Fruit fly (Drosophila melanogaster) whole organism: Measurements from ENCODE around the gene CG10621.

ENCODE experiments used
- CG8478 ChIP-seq: fragments of >200 bp; optimal IDR thresholded peaks from 2 replicates; lab custom pipeline; 2018; ENCODE audit warnings: inconsistent platforms
- Dll ChIP-seq: fragments of >200 bp; optimal IDR thresholded peaks from 2 replicates; lab custom pipeline; 2017
- EcR ChIP-seq, 2 experiments: fragments of >200 bp; optimal IDR thresholded peaks; 2 replicates each; lab custom pipeline; 2017; ENCODE audit warnings: missing biosample characterization in 2 of 2, missing genetic modification characterization in 2 of 2, missing genetic modification reagents in 2 of 2
- pan ChIP-seq: fragments of >200 bp; optimal IDR thresholded peaks from 2 replicates; lab custom pipeline; 2017
- psq ChIP-seq: fragments of >200 bp; optimal IDR thresholded peaks from 2 replicates; lab custom pipeline; 2017
- usp ChIP-seq: fragments of >200 bp; optimal IDR thresholded peaks from 2 replicates; lab custom pipeline; 2017; ENCODE audit warnings: missing biosample characterization, missing genetic modification characterization, mixed read lengths

The CG10621 gene

DNA sequence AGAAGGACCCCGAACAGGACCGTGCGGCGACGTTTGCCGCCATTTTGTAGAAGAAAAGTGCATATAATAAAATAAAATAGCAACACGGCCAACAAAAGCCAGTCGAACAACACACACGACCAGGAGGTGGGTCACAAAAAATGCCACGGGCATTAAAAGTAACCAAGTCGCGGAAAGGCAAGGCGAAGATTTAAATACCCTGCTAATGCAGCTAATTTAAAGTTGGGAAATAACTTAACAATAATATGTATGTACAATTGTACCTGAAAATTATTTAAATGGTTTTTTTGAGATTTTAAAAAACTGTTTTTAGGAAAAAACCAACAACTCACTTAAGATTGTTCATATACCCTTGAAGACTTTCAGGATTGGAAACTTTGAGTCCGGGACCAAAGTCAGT is 24.6 kb downstream of the CG10621 start:
- TF ChIP-seq Dll (no peak), psq (lab: Kevin White, UChicago) (no peak), EcR (GFP tag; optimal IDR thresholded peaks at IDR 0.05; lab: Kevin White, UChicago) (no peak), CG8478 (no peak), usp (GFP tag; lab: Kevin White, UChicago) (no peak), pan (no peak)

DNA sequence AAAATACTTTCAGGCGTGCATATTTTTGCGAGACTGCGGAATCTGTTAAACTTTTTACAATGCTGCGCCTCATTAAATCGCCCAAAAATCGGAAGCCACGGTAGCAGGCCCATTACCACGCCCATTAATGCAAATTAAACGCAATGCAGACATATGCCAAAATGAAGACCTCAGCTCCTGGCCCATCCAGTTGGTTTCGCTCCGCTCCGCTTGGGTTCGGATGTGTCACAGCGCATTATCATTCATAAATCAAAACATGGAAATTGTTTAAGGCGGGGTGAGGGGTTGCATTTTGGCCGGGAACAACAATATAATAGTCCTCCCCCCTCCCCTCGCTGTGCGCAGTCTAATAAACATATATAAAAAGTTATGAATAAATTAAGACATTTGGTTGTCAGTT is 26.3 kb downstream of the CG10621 start:
- no peak for TF ChIP-seq Dll
- TF ChIP-seq usp (GFP tag; lab: Kevin White, UChicago) = no peak
- TF ChIP-seq psq (lab: Kevin White, UChicago) = no peak
- no peak for TF ChIP-seq EcR (GFP tag; optimal IDR thresholded peaks at IDR 0.05; lab: Kevin White, UChicago)
- TF ChIP-seq pan = no peak
- no peak for TF ChIP-seq CG8478

DNA sequence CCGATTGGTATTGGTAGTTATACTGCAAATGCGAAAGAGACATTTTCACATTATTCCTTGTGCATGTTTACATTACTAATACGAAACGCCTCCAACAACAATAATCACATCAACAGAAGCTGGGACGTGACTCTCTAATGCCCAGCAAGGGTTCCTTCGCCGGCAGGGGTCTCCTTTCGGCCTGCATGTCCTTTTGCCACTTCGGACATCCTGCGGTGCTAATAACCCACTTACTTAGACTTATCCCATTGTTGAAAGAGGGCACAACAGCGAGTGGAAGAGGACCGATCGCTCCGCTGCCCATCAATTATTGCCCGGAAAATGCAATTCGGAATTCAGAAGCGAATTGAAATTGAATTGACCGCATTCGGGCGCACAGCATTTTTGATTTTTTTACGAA is 28.3 kb downstream of the CG10621 start:
- TF ChIP-seq Dll (no peak), pan (no peak), EcR (GFP tag; optimal IDR thresholded peaks at IDR 0.05; lab: Kevin White, UChicago) (no peak), psq (lab: Kevin White, UChicago) (no peak), usp (GFP tag; lab: Kevin White, UChicago) (no peak), CG8478 (no peak)

DNA sequence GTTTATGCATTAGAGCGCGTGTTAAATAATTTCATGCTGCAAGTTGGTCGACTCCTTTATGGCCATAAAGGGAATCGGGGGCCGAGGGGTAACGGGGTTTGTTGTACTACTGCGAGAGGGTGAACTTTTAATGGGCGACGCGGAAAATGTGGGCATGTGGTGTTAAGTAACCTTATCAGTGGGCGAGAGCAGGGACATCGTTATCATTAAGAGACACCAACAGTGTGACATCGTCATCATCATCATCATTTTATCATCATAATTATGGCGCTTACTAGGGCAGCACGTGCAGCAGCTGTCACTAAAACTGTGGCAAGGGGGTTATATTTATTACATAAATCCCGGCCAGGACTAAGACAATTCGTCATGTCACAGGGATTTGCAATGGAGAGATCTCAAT is 28.8 kb downstream of the CG10621 start:
- no peak for TF ChIP-seq pan

DNA sequence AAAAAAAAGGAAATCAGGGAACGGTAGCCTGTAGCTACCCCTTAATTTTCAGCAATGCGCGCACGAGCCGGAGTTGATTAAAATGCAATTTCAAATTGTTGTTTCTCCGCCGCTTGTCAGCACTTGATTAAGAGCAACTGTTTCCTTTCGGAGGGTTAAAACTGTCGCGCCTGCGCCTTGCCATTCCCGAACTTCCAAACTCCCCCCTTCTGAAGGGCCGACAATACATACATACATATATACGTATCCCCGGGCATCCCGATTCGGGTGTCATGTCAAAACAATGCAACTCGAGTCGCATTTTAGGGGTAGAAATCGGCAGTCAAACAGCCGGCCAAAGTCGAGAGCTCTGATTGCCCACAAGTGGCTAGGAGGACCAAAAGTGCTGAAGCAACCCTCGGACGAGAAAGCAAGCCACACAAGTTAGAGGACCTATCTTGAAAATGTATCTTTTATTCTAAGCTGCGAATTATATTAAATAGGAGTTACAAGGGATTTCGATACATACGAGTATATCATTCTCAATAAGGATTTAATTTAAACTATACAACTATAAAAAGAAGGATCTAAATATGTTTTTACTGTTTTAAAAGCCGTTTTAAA is 29.5 kb downstream of the CG10621 start:
- TF ChIP-seq psq (lab: Kevin White, UChicago) = no peak
- no peak for TF ChIP-seq EcR (GFP tag; optimal IDR thresholded peaks at IDR 0.05; lab: Kevin White, UChicago)
- no peak for TF ChIP-seq CG8478
- TF ChIP-seq Dll = no peak
- TF ChIP-seq usp (GFP tag; lab: Kevin White, UChicago) = no peak
- no peak for TF ChIP-seq pan

DNA sequence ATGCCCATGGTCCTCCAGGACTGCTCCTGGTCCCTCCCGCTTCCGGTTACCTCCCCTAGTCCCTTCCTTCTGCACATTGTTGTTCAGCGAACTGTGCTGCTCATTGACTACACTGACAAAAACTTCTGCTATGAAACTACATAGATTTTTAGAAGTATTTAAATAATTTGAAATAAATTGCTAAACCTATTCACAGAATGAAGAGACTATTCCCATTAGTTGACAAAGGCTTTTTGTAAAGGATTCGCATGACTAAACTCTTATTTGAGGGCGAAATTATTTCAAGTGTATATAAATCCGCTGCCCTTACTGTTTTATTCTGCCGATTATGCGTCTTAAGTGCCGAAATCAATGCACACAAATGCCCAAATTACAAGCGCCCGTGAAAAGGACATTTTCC is 33.0 kb downstream of the CG10621 start:
- TF ChIP-seq Dll = no peak
- no peak for TF ChIP-seq pan
- TF ChIP-seq EcR (GFP tag; optimal IDR thresholded peaks at IDR 0.05; lab: Kevin White, UChicago) = no peak
- TF ChIP-seq usp (GFP tag; lab: Kevin White, UChicago) = no peak
- no peak for TF ChIP-seq CG8478
- TF ChIP-seq psq (lab: Kevin White, UChicago) = no peak

DNA sequence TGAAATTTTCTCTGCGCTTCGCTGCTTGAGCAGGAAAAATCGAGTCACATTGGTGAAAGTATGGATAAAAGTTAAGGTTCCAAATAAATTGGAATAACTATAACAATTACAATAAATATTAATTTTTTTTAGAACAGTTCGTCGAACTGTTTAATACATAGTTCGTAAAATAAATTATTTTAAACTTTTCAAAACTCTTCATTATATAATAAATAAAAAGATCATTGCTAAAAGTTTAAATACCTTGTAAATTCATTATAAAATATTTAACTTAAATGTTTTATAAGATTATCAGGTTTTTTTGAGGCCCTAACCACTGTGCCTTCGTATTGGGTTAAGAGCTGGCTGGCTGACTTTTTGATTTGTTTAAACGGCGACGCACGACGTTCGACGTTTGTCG is 34.8 kb downstream of the CG10621 start:
- TF ChIP-seq pan (no peak), psq (lab: Kevin White, UChicago) (no peak), CG8478 (no peak), Dll (no peak), EcR (GFP tag; optimal IDR thresholded peaks at IDR 0.05; lab: Kevin White, UChicago) (no peak), usp (GFP tag; lab: Kevin White, UChicago) (no peak)

DNA sequence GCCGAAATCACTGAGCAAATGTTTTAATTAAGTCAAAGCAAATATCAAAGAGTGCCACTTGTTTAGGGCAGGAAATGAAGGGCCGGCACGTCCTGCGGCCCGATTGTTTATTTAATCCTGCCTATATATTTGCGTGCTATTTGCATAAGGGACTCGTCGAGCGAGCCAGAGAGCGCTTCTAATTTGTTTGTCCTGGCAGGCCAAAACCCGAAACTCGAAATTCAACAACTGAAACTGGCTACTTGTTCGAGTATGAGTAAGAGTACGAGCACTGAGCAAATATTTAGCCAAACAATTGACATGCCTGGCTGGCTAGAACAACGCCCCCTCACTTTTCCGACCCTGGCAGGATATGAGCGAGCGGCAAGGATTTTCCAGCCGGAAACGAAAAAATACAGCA is 36.6 kb downstream of the CG10621 start:
- no peak for TF ChIP-seq EcR (GFP tag; optimal IDR thresholded peaks at IDR 0.05; lab: Kevin White, UChicago)

DNA sequence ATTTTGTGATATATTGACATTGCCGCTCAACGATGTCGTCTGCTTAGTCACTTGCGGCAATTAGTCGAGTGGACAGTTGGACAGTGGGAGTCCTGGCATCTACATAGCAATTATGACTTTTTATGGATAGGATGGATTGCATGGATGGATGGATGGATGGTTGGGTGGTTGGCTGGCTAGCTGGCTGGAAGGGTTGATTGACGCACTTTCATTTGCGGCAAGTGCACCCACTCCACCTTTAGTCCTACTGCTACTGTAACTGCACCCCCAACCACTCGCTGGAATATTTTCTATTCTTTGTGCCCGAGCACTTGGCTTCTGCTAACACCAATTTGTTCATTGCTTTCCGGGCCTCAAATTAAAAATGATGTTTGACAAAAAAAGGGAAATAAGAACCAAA is 39.4 kb downstream of the CG10621 start:
- TF ChIP-seq pan (no peak), usp (GFP tag; lab: Kevin White, UChicago) (no peak)

DNA sequence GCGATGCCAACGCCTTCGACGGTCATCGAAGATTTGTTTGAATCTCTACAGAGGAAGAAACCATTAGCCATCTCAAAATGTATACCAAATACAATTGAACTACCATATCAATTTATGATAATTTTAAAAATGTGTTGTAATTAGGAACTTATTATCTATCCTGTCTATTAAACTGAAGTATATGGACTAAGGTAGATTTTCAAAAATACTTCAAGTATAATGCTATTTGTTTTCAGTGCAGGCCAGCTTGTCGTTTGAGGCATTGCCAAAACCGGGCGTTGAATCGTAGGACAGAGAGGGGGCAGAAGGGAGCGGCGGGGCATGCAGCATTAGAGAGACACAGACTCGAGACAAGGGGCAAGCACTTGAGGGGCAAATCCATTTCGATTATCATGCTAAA is 46.7 kb downstream of the CG10621 start:
- TF ChIP-seq CG8478 = no peak
- no peak for TF ChIP-seq pan
- no peak for TF ChIP-seq Dll
- TF ChIP-seq EcR (GFP tag; optimal IDR thresholded peaks at IDR 0.05; lab: Kevin White, UChicago) = no peak
- TF ChIP-seq usp (GFP tag; lab: Kevin White, UChicago) = no peak

DNA sequence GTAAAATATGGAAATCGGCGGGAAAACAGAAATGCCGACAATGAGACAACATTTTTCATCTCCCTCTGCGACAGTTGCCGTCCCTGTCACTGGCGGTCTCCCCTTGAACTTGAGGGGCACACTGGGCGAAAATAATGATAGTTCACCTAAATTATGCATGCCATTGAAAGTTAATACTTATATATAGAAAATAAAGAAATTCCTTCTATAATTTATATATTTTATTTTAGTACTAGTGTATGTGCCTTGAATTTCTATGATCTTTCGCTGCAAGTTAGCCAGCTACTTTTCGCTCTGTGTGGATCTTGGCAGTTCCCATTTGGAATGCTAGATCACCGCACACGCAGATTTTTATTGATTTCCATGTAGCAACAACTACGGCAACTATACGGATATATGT is 47.6 kb downstream of the CG10621 start:
- TF ChIP-seq usp (GFP tag; lab: Kevin White, UChicago) = no peak
- TF ChIP-seq EcR (GFP tag; optimal IDR thresholded peaks at IDR 0.05; lab: Kevin White, UChicago) = no peak
- TF ChIP-seq psq (lab: Kevin White, UChicago) = no peak
- no peak for TF ChIP-seq pan
- TF ChIP-seq CG8478 = no peak
- no peak for TF ChIP-seq Dll
